Fruit fly (Drosophila melanogaster) whole organism, embryonic: ENCODE measurements around the gene TotB.

ENCODE experiments used
- Atf-2 ChIP-seq: fragments of 200-800 bp; sonication (Bioruptor generic); optimal IDR thresholded peaks from 2 replicates; lab custom pipeline; 2016; ENCODE audit warnings: missing biosample characterization, missing genetic modification characterization
- Atf3 ChIP-seq: fragments of 200-800 bp; sonication (Bioruptor generic); optimal IDR thresholded peaks from 3 replicates; lab custom pipeline; 2016; ENCODE audit warnings: missing biosample characterization, missing genetic modification characterization
- Bgb ChIP-seq: fragments of 200-800 bp; sonication (Bioruptor generic); IDR thresholded peaks from 2 replicates; pipeline ENCODE4 v1.3.6; 2022; ENCODE audit warnings: missing biosample characterization, missing genetic modification characterization; ENCODE audit not compliant: partially characterized antibody
- BtbVII ChIP-seq: fragments of 200-800 bp; sonication (Bioruptor generic); optimal IDR thresholded peaks from 3 replicates; lab custom pipeline; 2017; ENCODE audit warnings: missing biosample characterization, mild to moderate bottlenecking, missing genetic modification characterization
- CG1024 ChIP-seq: fragments of 200-800 bp; sonication (Bioruptor generic); IDR thresholded peaks from 2 replicates; pipeline ENCODE4 v1.3.6; 2022; ENCODE audit warnings: missing biosample characterization, missing genetic modification characterization
- CG11085 ChIP-seq: fragments of 200-800 bp; sonication (Bioruptor generic); IDR thresholded peaks from 2 replicates; pipeline ENCODE4 v1.3.6; 2022; ENCODE audit warnings: missing biosample characterization, missing genetic modification characterization
- CG11093 ChIP-seq: fragments of 200-800 bp; sonication (Bioruptor generic); IDR thresholded peaks from 3 replicates; pipeline ENCODE4 v1.3.6; 2022; ENCODE audit warnings: missing biosample characterization, missing genetic modification characterization
- CG13775 ChIP-seq: fragments of 200-800 bp; sonication (Bioruptor generic); optimal IDR thresholded peaks from 3 replicates; lab custom pipeline; 2017; ENCODE audit warnings: missing biosample characterization, mild to moderate bottlenecking, missing genetic modification characterization
- CG15011 ChIP-seq: fragments of 200-800 bp; sonication (Bioruptor generic); optimal IDR thresholded peaks from 3 replicates; lab custom pipeline; 2018; ENCODE audit warnings: missing biosample characterization, mild to moderate bottlenecking, missing genetic modification characterization
- CG17328 ChIP-seq: fragments of 200-800 bp; sonication (Bioruptor generic); IDR thresholded peaks from 2 replicates; pipeline ENCODE4 v1.3.6; 2022; ENCODE audit warnings: missing biosample characterization, missing genetic modification characterization
- CG3726 ChIP-seq: fragments of 200-800 bp; sonication (Bioruptor generic); IDR thresholded peaks from 3 replicates; pipeline ENCODE4, ENCODE4 v1.3.6; 2022; ENCODE audit warnings: missing biosample characterization, missing genetic modification characterization
- CG4404 ChIP-seq: fragments of 200-800 bp; sonication (Bioruptor generic); IDR thresholded peaks from 2 replicates; pipeline ENCODE4 v1.3.6; 2022; ENCODE audit warnings: missing biosample characterization, missing genetic modification characterization
- CG4707 ChIP-seq: fragments of 200-800 bp; sonication (Bioruptor generic); optimal IDR thresholded peaks from 2 replicates; lab custom pipeline; 2018; ENCODE audit warnings: missing biosample characterization, mild to moderate bottlenecking, missing genetic modification characterization, moderate library complexity
- CG5953 ChIP-seq: fragments of 200-800 bp; sonication (Bioruptor generic); IDR thresholded peaks from 2 replicates; pipeline ENCODE4 v1.3.6; 2022; ENCODE audit warnings: missing biosample characterization, missing genetic modification characterization
- CG6854 ChIP-seq: fragments of 200-800 bp; sonication (Bioruptor generic); optimal IDR thresholded peaks from 3 replicates; lab custom pipeline; 2017; ENCODE audit warnings: missing biosample characterization, mild to moderate bottlenecking, missing genetic modification characterization
- CG7745 ChIP-seq: fragments of 200-800 bp; sonication (Bioruptor generic); optimal IDR thresholded peaks from 2 replicates; lab custom pipeline; 2018; ENCODE audit warnings: missing biosample characterization, mild to moderate bottlenecking, missing genetic modification characterization, moderate library complexity
- CG7963 ChIP-seq: fragments of 200-800 bp; sonication (Bioruptor generic); IDR thresholded peaks from 3 replicates; pipeline ENCODE4 v1.3.6; 2022; ENCODE audit warnings: missing biosample characterization, missing genetic modification characterization; ENCODE audit not compliant: partially characterized antibody
- CG8478 ChIP-seq: fragments of >200 bp; optimal IDR thresholded peaks from 2 replicates; lab custom pipeline; 2018
- CG8765 ChIP-seq: fragments of 200-800 bp; sonication (Bioruptor generic); IDR thresholded peaks from 2 replicates; pipeline ENCODE4 v1.3.6; 2022; ENCODE audit warnings: missing biosample characterization, missing genetic modification characterization
- CG9437 ChIP-seq: fragments of 200-800 bp; sonication (Bioruptor generic); optimal IDR thresholded peaks from 2 replicates; lab custom pipeline; 2018; ENCODE audit warnings: missing biosample characterization, mild to moderate bottlenecking, missing genetic modification characterization
- CTCF ChIP-seq: fragments of 200-800 bp; sonication (Bioruptor generic); optimal IDR thresholded peaks from 2 replicates; lab custom pipeline; 2017; ENCODE audit warnings: missing biosample characterization, mild to moderate bottlenecking, missing genetic modification characterization, moderate library complexity
- Dip2 ChIP-seq: fragments of 200-800 bp; sonication (Bioruptor generic); IDR thresholded peaks from 2 replicates; pipeline ENCODE4 v1.3.6; 2022; ENCODE audit warnings: missing biosample characterization, missing genetic modification characterization
- Dip3 ChIP-seq: fragments of 200-800 bp; sonication (Bioruptor generic); optimal IDR thresholded peaks from 3 replicates; lab custom pipeline; 2016; ENCODE audit warnings: missing biosample characterization, missing genetic modification characterization
- Drgx ChIP-seq: fragments of 200-800 bp; sonication (Bioruptor generic); IDR thresholded peaks from 2 replicates; pipeline ENCODE4 v1.3.6; 2022; ENCODE audit warnings: missing biosample characterization, missing genetic modification characterization
- ERR ChIP-seq: fragments of 200-800 bp; sonication (Bioruptor generic); optimal IDR thresholded peaks from 2 replicates; lab custom pipeline; 2016; ENCODE audit warnings: missing biosample characterization, missing genetic modification characterization
- Fer3 ChIP-seq: fragments of 200-800 bp; sonication (Bioruptor generic); optimal IDR thresholded peaks from 2 replicates; lab custom pipeline; 2018; ENCODE audit warnings: missing biosample characterization, mild to moderate bottlenecking, missing genetic modification characterization, moderate library complexity
- Hr39 ChIP-seq: fragments of >200 bp; optimal IDR thresholded peaks from 2 replicates; lab custom pipeline; 2017
- Hr51 ChIP-seq, 2 experiments: fragments of 200-800 bp; sonication (Bioruptor generic); optimal IDR thresholded peaks; 2 replicates in 1 of 2; 3 replicates in 1 of 2; lab custom pipeline; 2016 to 2018; ENCODE audit warnings: missing biosample characterization in 2 of 2, missing genetic modification characterization in 2 of 2, mild to moderate bottlenecking in 1 of 2, moderate library complexity in 1 of 2
- Lim3 ChIP-seq: fragments of 200-800 bp; sonication (Bioruptor generic); IDR thresholded peaks from 2 replicates; pipeline ENCODE4 v1.3.6; 2022; ENCODE audit warnings: missing biosample characterization, missing genetic modification characterization
- MBD-R2 ChIP-seq: fragments of 200-800 bp; sonication (Bioruptor generic); IDR thresholded peaks from 2 replicates; pipeline ENCODE4 v1.3.6; 2022; ENCODE audit warnings: missing biosample characterization, missing genetic modification characterization
- Oli ChIP-seq: fragments of 200-800 bp; sonication (Bioruptor generic); optimal IDR thresholded peaks from 2 replicates; lab custom pipeline; 2018; ENCODE audit warnings: missing biosample characterization, mild to moderate bottlenecking, missing genetic modification characterization, moderate library complexity
- Scr ChIP-seq: fragments of 200-800 bp; sonication (Bioruptor generic); IDR thresholded peaks from 2 replicates; pipeline ENCODE4 v1.3.6; 2022; ENCODE audit warnings: missing biosample characterization, missing genetic modification characterization; ENCODE audit not compliant: partially characterized antibody
- Ssrp ChIP-seq: fragments of 200-800 bp; sonication (Bioruptor generic); optimal IDR thresholded peaks from 2 replicates; lab custom pipeline; 2018; ENCODE audit warnings: missing biosample characterization, mild to moderate bottlenecking, missing genetic modification characterization, moderate library complexity
- abd-A ChIP-seq: fragments of 200-800 bp; sonication (Bioruptor generic); optimal IDR thresholded peaks from 3 replicates; lab custom pipeline; 2019; ENCODE audit warnings: missing biosample characterization, mild to moderate bottlenecking, missing genetic modification characterization, moderate library complexity
- al ChIP-seq: fragments of 200-800 bp; sonication (Bioruptor generic); IDR thresholded peaks from 2 replicates; pipeline ENCODE4 v1.3.6; 2022; ENCODE audit warnings: missing biosample characterization, missing genetic modification characterization
- ash1 ChIP-seq: fragments of 200-800 bp; sonication (Bioruptor generic); optimal IDR thresholded peaks from 2 replicates; lab custom pipeline; 2018; ENCODE audit warnings: missing biosample characterization, mild to moderate bottlenecking, missing genetic modification characterization
- bigmax ChIP-seq: fragments of 200-800 bp; sonication (Bioruptor generic); optimal IDR thresholded peaks from 2 replicates; lab custom pipeline; 2018; ENCODE audit warnings: missing biosample characterization, mild to moderate bottlenecking, missing genetic modification characterization
- btn ChIP-seq: fragments of 200-800 bp; sonication (Bioruptor generic); optimal IDR thresholded peaks from 2 replicates; lab custom pipeline; 2016; ENCODE audit warnings: missing biosample characterization, missing genetic modification characterization
- gt ChIP-seq: fragments of 200-800 bp; sonication (Bioruptor generic); IDR thresholded peaks from 2 replicates; pipeline ENCODE4 v1.3.6; 2022; ENCODE audit warnings: missing biosample characterization, missing genetic modification characterization
- kah ChIP-seq: fragments of 200-800 bp; sonication (Bioruptor generic); optimal IDR thresholded peaks from 2 replicates; lab custom pipeline; 2018; ENCODE audit warnings: missing biosample characterization, mild to moderate bottlenecking, missing genetic modification characterization
- lola ChIP-seq, 3 experiments: fragments of >200 bp in 2 of 3; fragments of 200-800 bp in 1 of 3; sonication (Bioruptor generic) in 1 of 3; optimal IDR thresholded peaks; 2 replicates each; lab custom pipeline; 2017 to 2019; ENCODE audit warnings: missing biosample characterization in 3 of 3, missing genetic modification characterization in 3 of 3, mild to moderate bottlenecking in 1 of 3, moderate library complexity in 1 of 3
- mld ChIP-seq: fragments of 200-800 bp; sonication (Bioruptor generic); IDR thresholded peaks from 3 replicates; pipeline ENCODE4 v1.3.6; 2022; ENCODE audit warnings: missing biosample characterization, missing genetic modification characterization; ENCODE audit not compliant: partially characterized antibody
- nau ChIP-seq: fragments of 200-800 bp; sonication (Bioruptor generic); optimal IDR thresholded peaks from 3 replicates; lab custom pipeline; 2017; ENCODE audit warnings: missing biosample characterization, mild to moderate bottlenecking, missing genetic modification characterization, missing genetic modification reagents
- pan ChIP-seq, 4 experiments: fragments of >200 bp in 3 of 4; fragments of 200-800 bp in 1 of 4; sonication (Bioruptor generic) in 1 of 4; optimal IDR thresholded peaks in 3 of 4; IDR thresholded peaks in 1 of 4; 2 replicates each; pipeline versions ENCODE4 v1.3.6 to Lab custom; 2017 to 2022; ENCODE audit warnings: missing biosample characterization in 2 of 4, missing genetic modification characterization in 2 of 4, mixed read lengths in 1 of 4
- sna ChIP-seq: fragments of 200-800 bp; sonication (Bioruptor generic); IDR thresholded peaks from 2 replicates; pipeline ENCODE4 v1.3.6; 2022; ENCODE audit warnings: missing biosample characterization, missing genetic modification characterization; ENCODE audit not compliant: partially characterized antibody
- sug ChIP-seq: fragments of 200-800 bp; optimal IDR thresholded peaks from 2 replicates; lab custom pipeline; 2019; ENCODE audit warnings: missing biosample characterization, mild to moderate bottlenecking, missing genetic modification characterization, moderate library complexity
- ttk ChIP-seq: fragments of 200-800 bp; sonication (Bioruptor generic); IDR thresholded peaks from 2 replicates; pipeline ENCODE4 v2.1.2; 2022; ENCODE audit warnings: missing biosample characterization, missing genetic modification characterization
- usp ChIP-seq: fragments of >200 bp; optimal IDR thresholded peaks from 2 replicates; lab custom pipeline; 2017; ENCODE audit warnings: missing biosample characterization, missing genetic modification characterization
- zen ChIP-seq: fragments of 200-800 bp; sonication (Bioruptor generic); optimal IDR thresholded peaks from 3 replicates; lab custom pipeline; 2018; ENCODE audit warnings: missing biosample characterization, mild to moderate bottlenecking, missing genetic modification characterization, moderate library complexity

The TotB gene

DNA sequence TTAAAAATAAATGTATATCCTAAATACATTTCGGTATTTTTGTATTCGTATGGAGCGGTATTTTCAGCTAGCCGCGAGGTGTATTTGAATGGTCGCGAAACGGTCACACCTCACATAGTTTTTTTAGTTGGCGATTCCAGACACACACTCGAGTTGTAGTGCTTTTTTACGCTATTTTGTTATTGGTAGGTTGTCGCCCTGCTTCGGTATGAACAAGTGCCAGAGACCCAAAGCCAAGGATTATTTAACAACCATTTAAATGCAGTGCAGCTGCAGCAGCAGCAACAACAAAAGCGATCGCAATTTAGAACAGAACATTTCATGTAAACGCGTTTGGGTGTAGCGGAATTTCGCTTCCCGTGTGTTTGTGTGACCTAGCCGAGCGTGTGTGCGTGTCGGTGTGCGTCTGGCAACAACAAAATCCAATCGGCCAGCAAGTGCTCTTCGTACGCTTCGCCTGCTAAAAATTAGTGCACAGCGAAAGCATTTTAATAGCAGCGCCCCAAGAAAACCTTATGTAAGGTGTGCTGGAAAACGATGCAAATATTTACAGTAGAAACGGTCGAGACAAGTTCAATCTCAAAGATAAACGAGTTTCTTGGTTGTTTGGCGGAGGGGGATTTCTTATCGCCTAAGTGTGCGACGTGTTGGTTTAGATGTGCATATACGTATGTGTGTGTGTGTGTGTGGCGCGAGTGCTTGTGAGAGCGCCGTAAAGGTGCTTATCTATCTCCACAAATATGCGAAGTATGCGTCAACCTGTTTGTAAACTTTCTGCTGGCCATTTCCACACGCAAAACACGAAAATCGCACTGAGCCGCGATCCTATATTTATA, 40.8 kb upstream of the TotB start, which contains the start of gene Synd (continued):
- TF ChIP-seq lola (GFP tag; optimal IDR thresholded peaks at IDR 0.05; lab: Kevin White, UChicago) (peak in 1 of 3 experiments; percentile 81), nau (GFP tag; lab: Kevin White, UChicago) (peak; percentile 1), Atf-2 (no peak), CG1024 (GFP tag; lab: Robert Waterston, UW) (no peak), MBD-R2 (GFP tag; lab: Robert Waterston, UW) (peak; percentile 33; the same call in 1 of the 2 replicates), gt (no peak), Scr (GFP tag; lab: Robert Waterston, UW) (no peak; the same call in 1 of the 2 replicates), Drgx (GFP tag; lab: Robert Waterston, UW) (0 out of 2 replicates have a peak, but pooled peaks have one; percentile 16), sug (tag; lab: Kevin White, UChicago) (peak; percentile 18), Dip2 (GFP tag; lab: Robert Waterston, UW) (no peak), CG11093 (GFP tag; lab: Robert Waterston, UW) (no peak), ttk (GFP tag; lab: Robert Waterston, UW) (no peak), CG7745 (tag; lab: Kevin White, UChicago) (no peak), CTCF (GFP tag; lab: Kevin White, UChicago) (no peak), al (GFP tag; lab: Robert Waterston, UW) (no peak), CG15011 (no peak), Fer3 (tag; lab: Kevin White, UChicago) (no peak), Bgb (GFP tag; lab: Robert Waterston, UW) (peak; percentile 26; the same call in 1 of the 2 replicates), Hr39 (no peak), CG13775 (GFP tag; lab: Kevin White, UChicago) (no peak), ash1 (GFP tag; lab: Kevin White, UChicago) (no peak), Hr51 (GFP tag; optimal IDR thresholded peaks at IDR 0.05; lab: Kevin White, UChicago) (peak in 1 of 2 experiments; percentile 9), CG3726 (GFP tag; lab: Robert Waterston, UW) (no peak), Ssrp (tag; lab: Kevin White, UChicago) (no peak), CG11085 (GFP tag; lab: Robert Waterston, UW) (no peak), kah (GFP tag; lab: Kevin White, UChicago) (no peak), CG5953 (no peak), btn (GFP tag; lab: Kevin White, UChicago) (no peak), CG9437 (GFP tag; lab: Kevin White, UChicago) (no peak), Oli (tag; lab: Kevin White, UChicago) (no peak), mld (GFP tag; lab: Robert Waterston, UW) (no peak), Lim3 (GFP tag; lab: Robert Waterston, UW) (no peak), sna (GFP tag; lab: Robert Waterston, UW) (0 out of 2 replicates have a peak, but pooled peaks have one; percentile 26), pan (optimal IDR thresholded peaks at IDR 0.05; lab: Kevin White, UChicago) (no peak), pan (GFP tag; optimal IDR thresholded peaks at IDR 0.05 in 1 of 2, IDR thresholded peaks at IDR 0.05 in 1 of 2) (no peak), CG6854 (GFP tag; lab: Kevin White, UChicago) (no peak), CG17328 (GFP tag; lab: Robert Waterston, UW) (no peak), BtbVII (peak; percentile 69), usp (GFP tag; lab: Kevin White, UChicago) (no peak), Dip3 (GFP tag; lab: Kevin White, UChicago) (no peak), CG8765 (no peak), Atf3 (GFP tag; lab: Kevin White, UChicago) (no peak), CG7963 (GFP tag; lab: Robert Waterston, UW) (no peak), CG4404 (GFP tag; lab: Robert Waterston, UW) (no peak), bigmax (no peak), CG4707 (GFP tag; lab: Kevin White, UChicago) (no peak), ERR (GFP tag; lab: Kevin White, UChicago) (no peak), CG8478 (lab: Kevin White, UChicago) (peak; percentile 84), zen (tag; lab: Kevin White, UChicago) (no peak), abd-A (tag; lab: Kevin White, UChicago) (peak; percentile 29)
